Fruit fly (Drosophila melanogaster) whole organism, wandering third instar larva: ENCODE results near the gene Uqcc1.

ENCODE experiments used
- Abd-B ChIP-seq: fragments of >200 bp; optimal IDR thresholded peaks from 2 replicates; lab custom pipeline; 2017; ENCODE audit warnings: missing biosample characterization, missing genetic modification characterization
- CG32264 ChIP-seq: fragments of 200-800 bp; sonication (Bioruptor generic); optimal IDR thresholded peaks from 2 replicates; lab custom pipeline; 2016; ENCODE audit warnings: missing biosample characterization, missing genetic modification characterization
- Dfd ChIP-seq: fragments of >200 bp; optimal IDR thresholded peaks from 2 replicates; lab custom pipeline; 2017; ENCODE audit warnings: missing biosample characterization, missing genetic modification characterization
- HLH106 ChIP-seq: fragments of 200-800 bp; optimal IDR thresholded peaks from 3 replicates; lab custom pipeline; 2019; ENCODE audit warnings: missing biosample characterization, mild to moderate bottlenecking, missing genetic modification characterization, moderate library complexity
- Hr78 ChIP-seq: fragments of >200 bp; optimal IDR thresholded peaks from 2 replicates; lab custom pipeline; 2017; ENCODE audit warnings: missing biosample characterization, missing genetic modification characterization
- Hr83 ChIP-seq: fragments of 200-300 bp; sonication (Bioruptor generic); optimal IDR thresholded peaks from 2 replicates; lab custom pipeline; 2016; ENCODE audit warnings: missing biosample characterization, mild to moderate bottlenecking, missing genetic modification characterization, moderate library complexity; ENCODE audit not compliant: poor library complexity, severe bottlenecking
- Jra ChIP-seq: sonication (Bioruptor generic); optimal IDR thresholded peaks from 2 replicates; lab custom pipeline; 2016; ENCODE audit warnings: missing biosample characterization, missing genetic modification characterization
- brk ChIP-seq: fragments of 200-800 bp; sonication (Bioruptor generic); optimal IDR thresholded peaks from 2 replicates; lab custom pipeline; 2016; ENCODE audit warnings: missing biosample characterization, mild to moderate bottlenecking, missing genetic modification characterization
- dsf ChIP-seq: sonication (Bioruptor generic); optimal IDR thresholded peaks from 2 replicates; lab custom pipeline; 2016; ENCODE audit warnings: missing biosample characterization, missing genetic modification characterization, borderline replicate concordance
- sv ChIP-seq: fragments of 200-800 bp; sonication (Bioruptor generic); optimal IDR thresholded peaks from 3 replicates; lab custom pipeline; 2016; ENCODE audit warnings: missing biosample characterization, missing genetic modification characterization

DNA sequence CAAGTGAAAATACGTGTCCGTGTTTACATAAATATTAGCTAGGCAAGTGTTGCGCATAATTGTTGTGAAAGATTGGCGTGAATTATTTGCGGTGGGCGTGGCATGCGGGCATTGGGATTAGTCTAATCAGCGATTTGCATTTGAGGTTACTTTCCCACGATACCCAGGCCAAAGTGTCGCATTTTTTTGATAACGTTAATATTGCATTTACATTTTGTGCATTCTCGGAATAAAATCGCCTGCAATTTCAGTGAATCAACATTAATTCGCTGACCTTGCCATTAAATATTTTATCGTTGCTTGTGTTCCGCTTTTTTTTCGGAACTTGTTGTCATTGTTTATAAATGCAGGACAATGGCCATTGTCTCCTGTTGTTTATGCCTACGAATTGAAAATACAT is 44.4 kb upstream of the Uqcc1 start:
- no peak for TF ChIP-seq Jra (GFP tag; lab: Kevin White, UChicago)
- TF ChIP-seq CG32264 (GFP tag; lab: Kevin White, UChicago): no peak
- no peak for TF ChIP-seq Hr78 (GFP tag; lab: Kevin White, UChicago)
- TF ChIP-seq dsf: no peak
- no peak for TF ChIP-seq HLH106 (tag; lab: Kevin White, UChicago)
- TF ChIP-seq sv (GFP tag; lab: Kevin White, UChicago): no peak
- TF ChIP-seq Hr83: no peak
- no peak for TF ChIP-seq brk (GFP tag; lab: Kevin White, UChicago)
- no peak for TF ChIP-seq Abd-B (GFP tag; lab: Kevin White, UChicago)
- no peak for TF ChIP-seq Dfd
